Worm (Caenorhabditis elegans): ENCODE measurements around the gene K09C4.10.

DNA sequence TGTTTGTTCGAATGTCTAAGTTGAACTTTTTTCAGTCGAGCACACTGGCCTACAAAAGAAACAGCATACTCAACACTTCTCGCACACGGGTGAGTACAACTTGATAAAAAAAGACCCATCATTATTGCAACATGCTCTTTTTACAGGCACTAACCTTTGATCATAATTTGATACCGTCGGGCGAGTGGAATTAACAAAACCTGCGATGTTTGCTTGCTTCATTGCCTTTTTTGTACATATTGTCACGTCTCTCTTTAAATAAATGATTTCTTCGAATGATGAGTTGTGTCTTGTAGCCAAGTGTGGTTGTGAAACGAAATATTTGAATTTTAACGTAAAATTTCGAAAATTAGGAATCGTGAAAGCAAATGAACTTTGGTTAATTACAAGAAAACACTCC lies 5.4 kb upstream of the K09C4.10 start:
- no peak for TF ChIP-seq ama-1 (optimal IDR thresholded peaks at IDR 0.05)
- no peak for TF ChIP-seq tbx-37 (GFP tag; conservative IDR thresholded peaks at IDR 0.05)
- TF ChIP-seq flt-1 (GFP tag; IDR thresholded peaks at IDR 0.05) = no peak
- no peak for TF ChIP-seq tra-4 (tag; optimal IDR thresholded peaks at IDR 0.05)
- TF ChIP-seq ets-7 (tag; optimal IDR thresholded peaks at IDR 0.05) = no peak
- no peak for TF ChIP-seq hmg-4 (GFP tag; optimal IDR thresholded peaks at IDR 0.05)
- no peak for TF ChIP-seq B0310.2 (tag; optimal IDR thresholded peaks at IDR 0.05)
- no peak for TF ChIP-seq hmbx-1 (tag; optimal IDR thresholded peaks at IDR 0.05)
- TF ChIP-seq ceh-13 (GFP tag; optimal IDR thresholded peaks at IDR 0.05) = no peak
- TF ChIP-seq tbx-11 (GFP tag; IDR thresholded peaks at IDR 0.05) = no peak
- TF ChIP-seq scrt-1 (GFP tag; IDR thresholded peaks at IDR 0.05) = no peak

All from whole organism, early embryonic.